Fruit fly (Drosophila melanogaster): ENCODE results near the gene Wdr37.
A peak's percentile ranks its signal among the peaks of the same experiment; 100 is the strongest.

Gene Wdr37

DNA sequence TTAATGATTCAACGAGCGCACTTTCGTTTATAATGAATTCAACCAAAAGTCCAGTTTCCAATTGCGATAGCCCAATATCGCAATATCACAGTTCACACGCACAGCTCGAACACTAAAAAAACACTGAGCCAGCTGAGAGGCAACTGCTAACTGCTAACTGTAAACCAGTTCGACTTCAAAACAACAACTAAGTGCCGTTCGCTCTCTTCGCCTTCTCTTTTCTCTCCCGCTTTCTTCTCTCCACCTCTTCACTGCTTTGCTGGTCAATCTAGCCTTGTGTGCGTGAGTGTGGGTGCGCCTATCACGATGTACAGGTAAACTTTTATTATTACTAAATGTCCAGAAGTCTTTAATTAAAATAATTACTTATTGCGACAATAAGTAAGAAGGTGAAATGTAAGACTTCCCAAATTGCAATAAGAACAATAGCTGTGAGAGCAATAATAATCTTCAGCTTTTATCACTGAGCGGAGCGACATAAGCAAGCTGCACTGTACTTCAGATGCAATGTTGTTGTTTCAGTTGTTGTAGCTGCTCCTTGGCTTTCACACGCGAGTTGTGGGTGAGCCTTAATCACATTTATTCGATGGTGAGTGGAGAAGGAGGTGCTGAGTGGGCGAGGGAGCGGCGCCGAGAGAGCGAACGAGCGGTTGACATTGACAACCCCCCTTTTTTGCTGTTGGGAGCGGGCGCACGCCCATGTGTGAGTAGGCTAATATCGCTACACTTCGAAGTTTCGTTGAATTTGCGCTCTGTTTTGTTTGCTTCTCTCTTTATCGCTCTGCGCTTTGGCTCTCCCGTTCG lies 5.5 kb downstream of the Wdr37 start, which contains the start of gene Vti1b:
Vti1b (plus strand) TSS at position 195 of the 804 bp plus-strand sequence.
- TF ChIP-seq CG3032 (tag; optimal IDR thresholded peaks at IDR 0.05) = peak; percentile 94
- peak; percentile 95 for TF ChIP-seq dac (GFP tag; optimal IDR thresholded peaks at IDR 0.05)
- TF ChIP-seq CG6854 (GFP tag; optimal IDR thresholded peaks at IDR 0.05) = peak; percentile 93
- peak; percentile 98 for TF ChIP-seq net (GFP tag; optimal IDR thresholded peaks at IDR 0.05)
- TF ChIP-seq CG6163 (GFP tag; IDR thresholded peaks at IDR 0.05) = peak; percentile 98
- TF ChIP-seq OdsH (GFP tag; optimal IDR thresholded peaks at IDR 0.05) = peak; percentile 99
- peak; percentile 98 for TF ChIP-seq CG6792 (GFP tag; optimal IDR thresholded peaks at IDR 0.05)
- peak; percentile 71 for TF ChIP-seq fkh (GFP tag; optimal IDR thresholded peaks at IDR 0.05)
- peak; percentile 100 for TF ChIP-seq svp (GFP tag)
- TF ChIP-seq CG10669 (GFP tag; optimal IDR thresholded peaks at IDR 0.05) = peak; percentile 98
- TF ChIP-seq CG34406 (GFP tag; optimal IDR thresholded peaks at IDR 0.05) = peak; percentile 98
- TF ChIP-seq CG8632 (GFP tag; optimal IDR thresholded peaks at IDR 0.05) = peak; percentile 98
- peak; percentile 93 for TF ChIP-seq CG16779 (tag; optimal IDR thresholded peaks at IDR 0.05)
- TF ChIP-seq CG10631 (GFP tag; optimal IDR thresholded peaks at IDR 0.05) = peak; percentile 97
- TF ChIP-seq CG3919 (GFP tag; optimal IDR thresholded peaks at IDR 0.05) = peak; percentile 99
- peak; percentile 98 for TF ChIP-seq achi (GFP tag; optimal IDR thresholded peaks at IDR 0.05)
- TF ChIP-seq pdm3 (GFP tag; optimal IDR thresholded peaks at IDR 0.05) = peak; percentile 99
- TF ChIP-seq Hr4 (GFP tag; optimal IDR thresholded peaks at IDR 0.05) = peak; percentile 99
- peak; percentile 98 for TF ChIP-seq Smox (GFP tag; optimal IDR thresholded peaks at IDR 0.05)
- peak; percentile 97 for TF ChIP-seq Sox15 (GFP tag; optimal IDR thresholded peaks at IDR 0.05)
- peak; percentile 99 for TF ChIP-seq Sox14 (GFP tag; optimal IDR thresholded peaks at IDR 0.05)
- peak; percentile 97 for TF ChIP-seq CG11294 (GFP tag; IDR thresholded peaks at IDR 0.05)
- peak; percentile 99 for TF ChIP-seq Eip75B (GFP tag; optimal IDR thresholded peaks at IDR 0.05)
- TF ChIP-seq Ets96B (tag; optimal IDR thresholded peaks at IDR 0.05) = peak; percentile 98
- TF ChIP-seq vri (GFP tag; optimal IDR thresholded peaks at IDR 0.05) = peak; percentile 96
- peak; percentile 98 for TF ChIP-seq eg (GFP tag; IDR thresholded peaks at IDR 0.05)
- TF ChIP-seq CG11902 (GFP tag; optimal IDR thresholded peaks at IDR 0.05) = peak; percentile 97
- TF ChIP-seq CG8119 (GFP tag; IDR thresholded peaks at IDR 0.05) = peak; percentile 99
- TF ChIP-seq CG15336 (GFP tag; IDR thresholded peaks at IDR 0.05) = peak; percentile 99
- peak; percentile 97 for TF ChIP-seq CG7368 (GFP tag; optimal IDR thresholded peaks at IDR 0.05)
- peak; percentile 100 for TF ChIP-seq Eip78C (GFP tag)
- peak; percentile 99 for TF ChIP-seq acj6 (GFP tag; optimal IDR thresholded peaks at IDR 0.05)
- TF ChIP-seq esn (GFP tag; optimal IDR thresholded peaks at IDR 0.05) = peak; percentile 98
- peak; percentile 88 for TF ChIP-seq Blimp-1 (GFP tag; optimal IDR thresholded peaks at IDR 0.05)
- peak; percentile 94 for TF ChIP-seq CG1621 (tag; optimal IDR thresholded peaks at IDR 0.05)
- TF ChIP-seq CG11762 (GFP tag; optimal IDR thresholded peaks at IDR 0.05; ENCODE audit: insufficient read depth) = peak; percentile 96
- peak; percentile 95 for TF ChIP-seq Hr38 (GFP tag; optimal IDR thresholded peaks at IDR 0.05)
- peak; percentile 95 for TF ChIP-seq Gug (GFP tag; IDR thresholded peaks at IDR 0.05)
- peak; percentile 97 for TF ChIP-seq lz (GFP tag; optimal IDR thresholded peaks at IDR 0.05)
- TF ChIP-seq dsx (GFP tag; optimal IDR thresholded peaks at IDR 0.05; ENCODE audit: poor library complexity, severe bottlenecking) = peak; percentile 96
- TF ChIP-seq CG6808 (GFP tag; optimal IDR thresholded peaks at IDR 0.05) = peak; percentile 94
- TF ChIP-seq CG31627 (GFP tag; optimal IDR thresholded peaks at IDR 0.05) = peak; percentile 99
- peak; percentile 96 for TF ChIP-seq spab (GFP tag; optimal IDR thresholded peaks at IDR 0.05)
- peak; percentile 93 for TF ChIP-seq fd85E (GFP tag; optimal IDR thresholded peaks at IDR 0.05)
- TF ChIP-seq CG8319 (GFP tag; optimal IDR thresholded peaks at IDR 0.05) = peak; percentile 97
- peak; percentile 98 for TF ChIP-seq cyc (GFP tag; optimal IDR thresholded peaks at IDR 0.05)
- TF ChIP-seq fd59A (GFP tag; optimal IDR thresholded peaks at IDR 0.05) = peak; percentile 96
- TF ChIP-seq CG4318 (GFP tag; optimal IDR thresholded peaks at IDR 0.05) = peak; percentile 98
- TF ChIP-seq Lpt (GFP tag; optimal IDR thresholded peaks at IDR 0.05) = peak; percentile 98
- peak; percentile 98 for TF ChIP-seq Met (GFP tag; optimal IDR thresholded peaks at IDR 0.05)
- TF ChIP-seq salr (GFP tag; optimal IDR thresholded peaks at IDR 0.05) = peak; percentile 95 to 97

All from whole organism, prepupa.